Fruit fly (Drosophila melanogaster): ENCODE data around the gene Regnase-1.

Regnase-1 gene

DNA sequence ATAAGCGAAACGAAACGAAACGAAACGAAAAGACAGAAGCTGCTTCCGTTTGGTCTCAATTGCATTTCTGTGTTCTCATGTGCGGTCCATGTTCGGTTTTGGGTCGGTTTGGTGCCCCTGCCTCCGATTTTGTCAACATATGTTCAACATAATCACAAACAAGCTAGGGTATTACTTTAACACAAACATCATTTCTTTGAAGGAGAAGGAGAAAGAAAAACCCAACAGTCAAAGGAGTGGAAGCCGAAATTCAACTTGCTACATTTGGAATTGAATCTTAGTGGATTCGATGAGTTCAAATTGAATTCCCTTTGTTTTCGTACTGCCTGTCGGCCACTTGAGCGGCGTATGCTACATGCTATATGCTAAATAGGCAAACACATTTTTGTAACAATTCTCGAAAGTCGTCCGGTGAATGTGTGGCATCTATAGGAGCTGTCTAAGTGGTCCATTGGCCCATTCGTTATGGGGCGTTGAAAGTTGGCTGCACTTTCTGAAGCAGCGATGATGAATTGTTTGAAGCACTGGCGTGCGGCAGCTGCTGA lies 38.3 kb downstream of the Regnase-1 start (continued):
- TF ChIP-seq CG2199 (GFP tag; IDR thresholded peaks at IDR 0.05): peak; percentile 82; the same call in 2 of the 3 replicates

DNA sequence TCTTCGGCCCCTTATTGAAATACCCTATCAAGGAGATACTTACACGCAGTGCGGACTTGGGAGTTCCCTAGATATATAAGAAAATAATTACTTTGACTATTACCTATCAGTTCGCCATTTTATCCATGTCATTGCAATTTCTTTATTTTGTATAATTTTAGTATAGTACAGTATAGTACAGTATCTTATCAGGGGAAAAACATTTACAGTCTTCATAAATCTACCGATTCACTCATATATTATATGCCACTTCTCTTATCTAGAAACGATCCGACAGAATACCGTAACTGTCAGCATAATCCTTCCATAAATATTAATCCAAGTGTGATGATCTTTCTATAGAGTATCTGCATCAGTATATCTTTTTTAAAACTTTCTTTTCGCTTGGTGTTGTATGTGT lies 39.4 kb downstream of the Regnase-1 start:
- TF ChIP-seq D (optimal IDR thresholded peaks at IDR 0.05) (no peak), D (GFP tag; optimal IDR thresholded peaks at IDR 0.05) (no peak), zf30C (GFP tag; optimal IDR thresholded peaks at IDR 0.05) (no peak), D19A (tag; optimal IDR thresholded peaks at IDR 0.05) (peak; percentile 69), CG2889 (GFP tag; IDR thresholded peaks at IDR 0.05) (no peak), tin (GFP tag; optimal IDR thresholded peaks at IDR 0.05) (no peak), Ets65A (GFP tag) (peak; percentile 44), gem (tag; optimal IDR thresholded peaks at IDR 0.05) (peak; percentile 12), CG8765 (GFP tag; IDR thresholded peaks at IDR 0.05) (no peak)

DNA sequence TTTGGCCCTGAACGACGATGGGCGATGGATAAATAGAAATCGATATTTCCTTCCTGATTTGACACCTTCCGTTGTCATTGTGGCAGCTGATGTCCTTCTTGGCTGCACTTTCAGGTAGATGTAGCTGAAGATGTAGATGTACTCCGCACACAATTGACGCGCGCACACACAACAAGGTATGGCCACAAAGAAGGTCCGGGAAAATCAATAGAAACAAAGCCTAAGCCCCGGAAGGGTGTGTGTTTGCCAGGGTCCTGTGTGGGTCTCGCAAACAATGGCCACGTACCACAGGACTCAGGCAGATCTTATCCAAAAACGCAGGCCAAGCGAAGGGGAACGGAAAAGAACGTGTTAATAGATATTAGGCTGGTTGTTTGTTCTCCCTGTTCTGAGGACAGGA lies 40.4 kb downstream of the Regnase-1 start:
- TF ChIP-seq CG12659 (GFP tag; optimal IDR thresholded peaks at IDR 0.05): no peak
- TF ChIP-seq pzg (GFP tag; optimal IDR thresholded peaks at IDR 0.05): no peak
- TF ChIP-seq Med (GFP tag): peak; percentile 1
- no peak for TF ChIP-seq CG1233 (GFP tag; optimal IDR thresholded peaks at IDR 0.05)
- TF ChIP-seq CG9437 (GFP tag; optimal IDR thresholded peaks at IDR 0.05): no peak
- peak; percentile 59 for TF ChIP-seq zen (tag; optimal IDR thresholded peaks at IDR 0.05)
- TF ChIP-seq fd102C (GFP tag; optimal IDR thresholded peaks at IDR 0.05): peak; percentile 19
- TF ChIP-seq tll (GFP tag; optimal IDR thresholded peaks at IDR 0.05): peak in 1 of 2 experiments; percentile 87
- no peak for TF ChIP-seq inv (GFP tag; IDR thresholded peaks at IDR 0.05; ENCODE audit: partially characterized antibody)
- peak; percentile 22 for TF ChIP-seq HLHmδ (GFP tag; optimal IDR thresholded peaks at IDR 0.05)
- no peak for TF ChIP-seq CG5953 (GFP tag; IDR thresholded peaks at IDR 0.05)
- no peak for TF ChIP-seq CG11093 (GFP tag; IDR thresholded peaks at IDR 0.05)
- peak; percentile 71 for TF ChIP-seq twi (tag; optimal IDR thresholded peaks at IDR 0.05)
- TF ChIP-seq CG15696 (tag; optimal IDR thresholded peaks at IDR 0.05): peak; percentile 51
- peak; percentile 84 for TF ChIP-seq onecut (GFP tag; IDR thresholded peaks at IDR 0.05)
- no peak for TF ChIP-seq prd (optimal IDR thresholded peaks at IDR 0.05)
- peak; percentile 35; the same call in 2 of the 3 replicates for TF ChIP-seq prd (GFP tag; IDR thresholded peaks at IDR 0.05)
- TF ChIP-seq D (optimal IDR thresholded peaks at IDR 0.05): peak; percentile 99
- peak; percentile 34 for TF ChIP-seq D (GFP tag; optimal IDR thresholded peaks at IDR 0.05)
- peak; percentile 77 for TF ChIP-seq CG15479 (GFP tag; optimal IDR thresholded peaks at IDR 0.05)
- TF ChIP-seq CG7271 (tag; optimal IDR thresholded peaks at IDR 0.05): peak; percentile 50
- TF ChIP-seq Dip3 (GFP tag; optimal IDR thresholded peaks at IDR 0.05): no peak
- peak; percentile 74 for TF ChIP-seq kni (GFP tag; optimal IDR thresholded peaks at IDR 0.05)
- no peak for TF ChIP-seq hkb (optimal IDR thresholded peaks at IDR 0.05)
- TF ChIP-seq hkb (GFP tag; IDR thresholded peaks at IDR 0.05): no peak
- no peak for TF ChIP-seq bcd (GFP tag; optimal IDR thresholded peaks at IDR 0.05)
- no peak for TF ChIP-seq Hr78 (GFP tag; optimal IDR thresholded peaks at IDR 0.05)
- TF ChIP-seq ac (GFP tag; optimal IDR thresholded peaks at IDR 0.05): peak; percentile 50
- peak; percentile 71 for TF ChIP-seq pros (GFP tag; optimal IDR thresholded peaks at IDR 0.05)
- no peak for TF ChIP-seq Neu2 (GFP tag; optimal IDR thresholded peaks at IDR 0.05; ENCODE audit: borderline replicate concordance)
- TF ChIP-seq Rfx (GFP tag; IDR thresholded peaks at IDR 0.05): no peak
- TF ChIP-seq CG8924 (tag; optimal IDR thresholded peaks at IDR 0.05): peak; percentile 13
- peak; percentile 89 for TF ChIP-seq Kr (GFP tag; optimal IDR thresholded peaks at IDR 0.05)
- no peak for TF ChIP-seq CG8290 (GFP tag; optimal IDR thresholded peaks at IDR 0.05)
- no peak for TF ChIP-seq CG8290 (tag; optimal IDR thresholded peaks at IDR 0.05)
- TF ChIP-seq CG13894 (tag; optimal IDR thresholded peaks at IDR 0.05): peak; percentile 33
- no peak for TF ChIP-seq CG2202 (tag; optimal IDR thresholded peaks at IDR 0.05)
